Fruit fly (Drosophila melanogaster): ENCODE results near the gene galectin.

dm6 chr2L:56865-57264 lies 14.7 kb upstream of the galectin start:
- no peak for TF ChIP-seq Sin3A (optimal IDR thresholded peaks at IDR 0.05)
- no peak for TF ChIP-seq psq (optimal IDR thresholded peaks at IDR 0.05)
- no peak for TF ChIP-seq insv (optimal IDR thresholded peaks at IDR 0.05)
- no peak for TF ChIP-seq Myc (optimal IDR thresholded peaks at IDR 0.05)
